Worm (Caenorhabditis elegans): ENCODE results near the gene inpp-1.

- TF ChIP-seq ztf-1 (GFP tag; conservative IDR thresholded peaks at IDR 0.05) (no peak), elt-3 (tag; optimal IDR thresholded peaks at IDR 0.05) (no peak), aly-2 (tag; optimal IDR thresholded peaks at IDR 0.05) (no peak), ama-1 (optimal IDR thresholded peaks at IDR 0.05) (no peak), fos-1 (tag; optimal IDR thresholded peaks at IDR 0.05) (no peak), skn-1 (tag; optimal IDR thresholded peaks at IDR 0.05) (no peak), nhr-11 (tag; optimal IDR thresholded peaks at IDR 0.05) (no peak)
Measured at ce11 chrIV:10820837-10821671, 47.3 kb upstream of the inpp-1 start.

All from whole organism, L2 larva.